Worm (Caenorhabditis elegans): Measurements from ENCODE around the gene wdr-5.1.

wdr-5.1 gene

ce11 chrIII:3704967-3705366 lies at the start of gene wdr-5.1:
Gene wdr-5.1, plus strand, starts transcription at chrIII:3705285.
- no peak for TF ChIP-seq klf-2 (GFP tag; conservative IDR thresholded peaks at IDR 0.05)
- no peak for TF ChIP-seq ztf-29 (GFP tag; IDR thresholded peaks at IDR 0.05)
- TF ChIP-seq ref-1 (GFP tag; conservative IDR thresholded peaks at IDR 0.05): no peak
- TF ChIP-seq tab-1 (GFP tag; IDR thresholded peaks at IDR 0.05): no peak
- no peak for TF ChIP-seq flt-1 (GFP tag; IDR thresholded peaks at IDR 0.05)
- TF ChIP-seq T22C8.4 (GFP tag; IDR thresholded peaks at IDR 0.05): no peak
- TF ChIP-seq ztf-23 (GFP tag; IDR thresholded peaks at IDR 0.05): no peak
- no peak for TF ChIP-seq cog-1 (tag; optimal IDR thresholded peaks at IDR 0.05)

- TF ChIP-seq med-1 (GFP tag; optimal IDR thresholded peaks at IDR 0.05; ENCODE audit: insufficient read depth) (no peak), T22C8.4 (GFP tag; IDR thresholded peaks at IDR 0.05) (no peak), tab-1 (GFP tag; IDR thresholded peaks at IDR 0.05) (no peak), ztf-23 (GFP tag; IDR thresholded peaks at IDR 0.05) (no peak), flt-1 (GFP tag; IDR thresholded peaks at IDR 0.05) (no peak), ref-1 (GFP tag; conservative IDR thresholded peaks at IDR 0.05) (no peak), klf-2 (GFP tag; conservative IDR thresholded peaks at IDR 0.05) (no peak), cog-1 (tag; optimal IDR thresholded peaks at IDR 0.05) (no peak), ztf-29 (GFP tag; IDR thresholded peaks at IDR 0.05) (no peak)
These were observed 47.6 kb upstream of the wdr-5.1 start, which contains the start of gene C46F11.5 for ce11 chrIII:3657479-3657878. Gene C46F11.5, minus strand, starts transcription at chrIII:3657606.

- TF ChIP-seq klf-2 (GFP tag; conservative IDR thresholded peaks at IDR 0.05): peak; percentile 89
- peak; percentile 97 for TF ChIP-seq med-1 (GFP tag; optimal IDR thresholded peaks at IDR 0.05; ENCODE audit: insufficient read depth)
- peak; percentile 93 for TF ChIP-seq flt-1 (GFP tag; IDR thresholded peaks at IDR 0.05)
- peak; percentile 79 for TF ChIP-seq cog-1 (tag; optimal IDR thresholded peaks at IDR 0.05)
- TF ChIP-seq T22C8.4 (GFP tag; IDR thresholded peaks at IDR 0.05): peak; percentile 84
- peak; percentile 94 for TF ChIP-seq ztf-23 (GFP tag; IDR thresholded peaks at IDR 0.05)
- TF ChIP-seq ref-1 (GFP tag; conservative IDR thresholded peaks at IDR 0.05): peak; percentile 65; the same call in 1 of the 2 replicates
- TF ChIP-seq tab-1 (GFP tag; IDR thresholded peaks at IDR 0.05): peak; percentile 94
- TF ChIP-seq ztf-29 (GFP tag; IDR thresholded peaks at IDR 0.05): peak; percentile 86
These were observed 40.9 kb upstream of the wdr-5.1 start, which contains the start of gene C46F11.4 for ce11 chrIII:3664224-3664623. Gene C46F11.4, minus strand, starts transcription at chrIII:3664304.

ce11 chrIII:3670336-3670735 lies 34.7 kb upstream of the wdr-5.1 start, which contains the start of gene C46F11.6:
Gene C46F11.6, minus strand, starts transcription at chrIII:3670436.
- no peak for TF ChIP-seq tab-1 (GFP tag; IDR thresholded peaks at IDR 0.05)

ce11 chrIII:3670984-3671383 lies 34.1 kb upstream of the wdr-5.1 start:
- TF ChIP-seq ztf-23 (GFP tag; IDR thresholded peaks at IDR 0.05) (no peak), cog-1 (tag; optimal IDR thresholded peaks at IDR 0.05) (no peak), tab-1 (GFP tag; IDR thresholded peaks at IDR 0.05) (no peak), ref-1 (GFP tag; conservative IDR thresholded peaks at IDR 0.05) (no peak)

ce11 chrIII:3672839-3673238 lies 32.2 kb upstream of the wdr-5.1 start:
- TF ChIP-seq flt-1 (GFP tag; IDR thresholded peaks at IDR 0.05) (no peak), ref-1 (GFP tag; conservative IDR thresholded peaks at IDR 0.05) (no peak), cog-1 (tag; optimal IDR thresholded peaks at IDR 0.05) (no peak), tab-1 (GFP tag; IDR thresholded peaks at IDR 0.05) (no peak), klf-2 (GFP tag; conservative IDR thresholded peaks at IDR 0.05) (no peak), ztf-23 (GFP tag; IDR thresholded peaks at IDR 0.05) (no peak), med-1 (GFP tag; optimal IDR thresholded peaks at IDR 0.05; ENCODE audit: insufficient read depth) (no peak), T22C8.4 (GFP tag; IDR thresholded peaks at IDR 0.05) (no peak), ztf-29 (GFP tag; IDR thresholded peaks at IDR 0.05) (no peak)

ce11 chrIII:3674149-3674548 lies 30.9 kb upstream of the wdr-5.1 start:
- TF ChIP-seq cog-1 (tag; optimal IDR thresholded peaks at IDR 0.05) (no peak), T22C8.4 (GFP tag; IDR thresholded peaks at IDR 0.05) (no peak), flt-1 (GFP tag; IDR thresholded peaks at IDR 0.05) (no peak), tab-1 (GFP tag; IDR thresholded peaks at IDR 0.05) (no peak), med-1 (GFP tag; optimal IDR thresholded peaks at IDR 0.05; ENCODE audit: insufficient read depth) (no peak), ztf-29 (GFP tag; IDR thresholded peaks at IDR 0.05) (no peak), klf-2 (GFP tag; conservative IDR thresholded peaks at IDR 0.05) (no peak), ztf-23 (GFP tag; IDR thresholded peaks at IDR 0.05) (no peak), ref-1 (GFP tag; conservative IDR thresholded peaks at IDR 0.05) (no peak)

- TF ChIP-seq tab-1 (GFP tag; IDR thresholded peaks at IDR 0.05) (no peak), ztf-23 (GFP tag; IDR thresholded peaks at IDR 0.05) (no peak), cog-1 (tag; optimal IDR thresholded peaks at IDR 0.05) (no peak), ztf-29 (GFP tag; IDR thresholded peaks at IDR 0.05) (no peak), T22C8.4 (GFP tag; IDR thresholded peaks at IDR 0.05) (no peak), med-1 (GFP tag; optimal IDR thresholded peaks at IDR 0.05; ENCODE audit: insufficient read depth) (no peak)
These were observed 29.6 kb upstream of the wdr-5.1 start for ce11 chrIII:3675480-3675879.

ce11 chrIII:3677378-3677777 lies 27.7 kb upstream of the wdr-5.1 start:
- TF ChIP-seq ztf-23 (GFP tag; IDR thresholded peaks at IDR 0.05) (no peak), flt-1 (GFP tag; IDR thresholded peaks at IDR 0.05) (no peak), ztf-29 (GFP tag; IDR thresholded peaks at IDR 0.05) (no peak), T22C8.4 (GFP tag; IDR thresholded peaks at IDR 0.05) (peak; percentile 96), tab-1 (GFP tag; IDR thresholded peaks at IDR 0.05) (no peak), med-1 (GFP tag; optimal IDR thresholded peaks at IDR 0.05; ENCODE audit: insufficient read depth) (no peak), ref-1 (GFP tag; conservative IDR thresholded peaks at IDR 0.05) (no peak), cog-1 (tag; optimal IDR thresholded peaks at IDR 0.05) (no peak)

- TF ChIP-seq T22C8.4 (GFP tag; IDR thresholded peaks at IDR 0.05) (no peak), ztf-23 (GFP tag; IDR thresholded peaks at IDR 0.05) (no peak), flt-1 (GFP tag; IDR thresholded peaks at IDR 0.05) (no peak), tab-1 (GFP tag; IDR thresholded peaks at IDR 0.05) (no peak), klf-2 (GFP tag; conservative IDR thresholded peaks at IDR 0.05) (no peak), ztf-29 (GFP tag; IDR thresholded peaks at IDR 0.05) (no peak), ref-1 (GFP tag; conservative IDR thresholded peaks at IDR 0.05) (no peak), med-1 (GFP tag; optimal IDR thresholded peaks at IDR 0.05; ENCODE audit: insufficient read depth) (no peak), cog-1 (tag; optimal IDR thresholded peaks at IDR 0.05) (no peak)
These were observed 26.0 kb upstream of the wdr-5.1 start for ce11 chrIII:3679083-3679482.

Data from whole organism, midembryonic.